Fruit fly (Drosophila melanogaster) whole organism: ENCODE data around the gene ttk.

Source experiments
- CG8478 ChIP-seq: fragments of >200 bp; optimal IDR thresholded peaks from 2 replicates; lab custom pipeline; 2018; ENCODE audit warnings: inconsistent platforms
- EcR ChIP-seq, 2 experiments: fragments of >200 bp; optimal IDR thresholded peaks; 2 replicates each; lab custom pipeline; 2017; ENCODE audit warnings: missing biosample characterization in 2 of 2, missing genetic modification characterization in 2 of 2, missing genetic modification reagents in 2 of 2
- pan ChIP-seq: fragments of >200 bp; optimal IDR thresholded peaks from 2 replicates; lab custom pipeline; 2017
- psq ChIP-seq: fragments of >200 bp; optimal IDR thresholded peaks from 2 replicates; lab custom pipeline; 2017
- usp ChIP-seq: fragments of >200 bp; optimal IDR thresholded peaks from 2 replicates; lab custom pipeline; 2017; ENCODE audit warnings: missing biosample characterization, missing genetic modification characterization, mixed read lengths

DNA sequence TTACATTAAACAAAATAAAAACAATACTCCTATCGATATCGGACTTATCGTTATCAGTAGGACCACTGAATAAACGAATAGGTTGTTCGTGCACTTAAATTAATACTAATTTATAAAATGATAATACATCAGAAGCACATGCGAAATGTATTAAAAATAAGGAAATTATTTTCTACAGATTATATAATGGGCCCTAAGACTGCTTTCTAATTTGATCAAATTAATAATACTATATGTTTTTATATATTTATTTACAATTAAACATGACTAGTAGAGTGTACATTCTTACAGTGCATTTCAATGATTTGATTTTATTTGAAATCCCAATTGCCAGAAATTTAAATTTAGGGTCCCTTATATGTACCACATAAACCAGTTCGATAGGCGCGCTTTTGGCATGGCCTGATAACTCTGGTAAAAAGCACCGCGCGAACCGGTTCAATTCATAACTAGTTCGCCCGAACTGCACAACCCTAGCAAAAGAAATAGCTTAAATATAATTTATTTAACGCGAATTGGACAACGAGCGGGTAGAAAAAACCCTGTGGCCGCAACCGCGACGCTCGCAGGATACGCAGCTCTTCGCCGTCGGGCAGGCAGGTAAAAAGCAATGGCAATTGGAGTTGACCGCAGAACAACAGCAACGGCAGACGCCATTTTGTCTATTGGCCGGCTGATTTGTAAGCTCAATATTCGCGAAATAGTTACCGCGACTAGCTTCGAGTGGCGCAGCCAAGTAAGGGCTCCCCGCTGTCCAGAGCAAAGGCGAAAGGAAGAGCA, 63.1 kb downstream of the ttk start, which contains the start of the genes CG2126 and faf:
- TF ChIP-seq pan (lab: Kevin White, UChicago) = no peak
- no peak for TF ChIP-seq usp
- no peak for TF ChIP-seq psq (lab: Kevin White, UChicago)
- no peak for TF ChIP-seq CG8478 (lab: Kevin White, UChicago)
- no peak for TF ChIP-seq EcR (GFP tag; optimal IDR thresholded peaks at IDR 0.05; lab: Kevin White, UChicago)
